Worm (Caenorhabditis elegans) whole organism, early embryonic: ENCODE data around the gene T01B7.13.

Source experiments
- B0310.2 ChIP-seq: sonication (generic microtip); optimal IDR thresholded peaks from 2 replicates; lab custom pipeline; 2016; ENCODE audit warnings: mild to moderate bottlenecking, missing genetic modification characterization, missing compliant biosample characterization
- F13C5.2 ChIP-seq: sonication (generic microtip); optimal IDR thresholded peaks from 2 replicates; lab custom pipeline; 2017; ENCODE audit warnings: mild to moderate bottlenecking, missing genetic modification characterization, inconsistent platforms, missing compliant biosample characterization
- aly-1 ChIP-seq: sonication (generic microtip); optimal IDR thresholded peaks from 2 replicates; lab custom pipeline; 2016; ENCODE audit warnings: missing genetic modification characterization, missing compliant biosample characterization
- ama-1 ChIP-seq: fragments of 150-350 bp; optimal IDR thresholded peaks from 2 replicates; lab custom pipeline; 2014
- ceh-13 ChIP-seq: fragments of 200-800 bp; sonication (Bioruptor generic); optimal IDR thresholded peaks from 2 replicates; lab custom pipeline; 2018; ENCODE audit warnings: mild to moderate bottlenecking, missing genetic modification characterization, missing compliant biosample characterization
- ceh-36 ChIP-seq: sonication (generic microtip); optimal IDR thresholded peaks from 2 replicates; lab custom pipeline; 2016; ENCODE audit warnings: missing genetic modification characterization, inconsistent platforms, missing compliant biosample characterization
- ets-7 ChIP-seq: sonication (generic microtip); optimal IDR thresholded peaks from 2 replicates; lab custom pipeline; 2016; ENCODE audit warnings: missing genotype, missing genetic modification characterization, missing compliant biosample characterization
- flt-1 ChIP-seq: fragments of 200-800 bp; sonication (Bioruptor generic); IDR thresholded peaks from 2 replicates; pipeline ENCODE4 v1.3.6; 2022; ENCODE audit warnings: missing genetic modification characterization, missing compliant biosample characterization
- hmbx-1 ChIP-seq: sonication (generic microtip); optimal IDR thresholded peaks from 2 replicates; lab custom pipeline; 2016; ENCODE audit warnings: mild to moderate bottlenecking, missing genetic modification characterization, missing compliant biosample characterization
- hmg-4 ChIP-seq: fragments of 200-800 bp; sonication (Bioruptor generic); optimal IDR thresholded peaks from 2 replicates; lab custom pipeline; 2018; ENCODE audit warnings: mild to moderate bottlenecking, missing genetic modification characterization, missing compliant biosample characterization
- hnd-1 ChIP-seq: sonication (generic microtip); optimal IDR thresholded peaks from 2 replicates; lab custom pipeline; 2016; ENCODE audit warnings: missing genetic modification characterization, missing compliant biosample characterization
- pes-1 ChIP-seq: fragments of 200-800 bp; sonication (Bioruptor generic); IDR thresholded peaks from 2 replicates; pipeline ENCODE4 v1.3.6; 2022; ENCODE audit warnings: missing genetic modification reagents, missing genetic modification characterization, missing compliant biosample characterization
- scrt-1 ChIP-seq: fragments of 200-800 bp; sonication (Bioruptor generic); IDR thresholded peaks from 2 replicates; pipeline ENCODE4 v1.3.6; 2022; ENCODE audit warnings: missing genetic modification characterization, missing compliant biosample characterization
- sea-1 ChIP-seq: fragments of 200-800 bp; sonication (Bioruptor generic); conservative IDR thresholded peaks from 2 replicates; pipeline ENCODE4 v1.3.6; 2022; ENCODE audit warnings: missing genetic modification characterization, missing compliant biosample characterization
- tbx-11 ChIP-seq: fragments of 200-800 bp; sonication (Bioruptor generic); IDR thresholded peaks from 2 replicates; pipeline ENCODE4 v1.3.6; 2022; ENCODE audit warnings: missing genetic modification characterization, missing compliant biosample characterization
- tbx-37 ChIP-seq: fragments of 200-800 bp; sonication (Bioruptor generic); conservative IDR thresholded peaks from 2 replicates; pipeline ENCODE4 v1.3.6; 2022; ENCODE audit warnings: missing genetic modification reagents, missing genetic modification characterization, missing compliant biosample characterization
- tra-4 ChIP-seq: sonication (generic microtip); optimal IDR thresholded peaks from 2 replicates; lab custom pipeline; 2017; ENCODE audit warnings: missing genetic modification characterization, missing compliant biosample characterization

T01B7.13 gene

DNA sequence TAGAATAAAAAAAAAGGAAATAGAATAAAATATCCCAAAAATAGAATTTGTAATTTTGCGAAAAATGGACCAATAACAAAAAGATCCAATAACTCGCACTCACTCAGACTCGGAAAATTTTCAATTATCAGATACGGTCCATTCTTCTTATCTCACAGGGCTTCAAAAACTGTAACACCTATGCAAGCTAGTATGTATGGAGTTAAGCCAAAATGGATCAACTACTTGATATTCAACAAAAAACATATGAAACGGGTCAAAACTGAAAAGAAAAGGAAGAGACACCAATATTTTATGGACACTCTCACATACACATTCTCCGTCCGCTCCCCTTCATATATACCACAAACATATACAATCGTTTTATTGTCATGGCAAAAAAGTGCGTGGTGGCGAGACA lies 29.6 kb upstream of the T01B7.13 start, which contains the start of gene C34C6.9:
Gene C34C6.9, plus strand, starts transcription at position 301 of the 400 bp plus-strand sequence.
- TF ChIP-seq aly-1 = no peak
- no peak for TF ChIP-seq B0310.2
- no peak for TF ChIP-seq tbx-37 (GFP tag; lab: Robert Waterston, UW)
- TF ChIP-seq hnd-1 (tag; lab: Kevin White, UChicago) = no peak

ce11 chrII:8691344-8691960 lies 23.7 kb upstream of the T01B7.13 start, which contains the start of gene C34C6.3:
Gene C34C6.3 (plus strand): TSS chrII:8691910.
- no peak for TF ChIP-seq B0310.2
- no peak for TF ChIP-seq ets-7 (tag; lab: Kevin White, UChicago)
- TF ChIP-seq sea-1 (GFP tag; lab: Robert Waterston, UW) = no peak
- TF ChIP-seq ceh-13 (GFP tag; lab: Kevin White, UChicago) = no peak
- no peak for TF ChIP-seq F13C5.2 (tag; lab: Kevin White, UChicago)
- no peak for TF ChIP-seq ama-1
- no peak for TF ChIP-seq tbx-37 (GFP tag; lab: Robert Waterston, UW)
- no peak for TF ChIP-seq ceh-36 (tag; lab: Kevin White, UChicago)
- TF ChIP-seq aly-1 = no peak
- no peak for TF ChIP-seq hmg-4 (GFP tag; lab: Kevin White, UChicago)
- no peak for TF ChIP-seq hnd-1 (tag; lab: Kevin White, UChicago)
- no peak for TF ChIP-seq pes-1 (GFP tag; lab: Robert Waterston, UW)
- no peak for TF ChIP-seq hmbx-1

- TF ChIP-seq F13C5.2 (tag; lab: Kevin White, UChicago) (no peak), hnd-1 (tag; lab: Kevin White, UChicago) (no peak), scrt-1 (GFP tag; lab: Robert Waterston, UW) (no peak)
These were observed 19.4 kb upstream of the T01B7.13 start, which contains the start of gene C34C6.10 for ce11 chrII:8695783-8696182. Gene C34C6.10 (minus strand): TSS chrII:8695883.

DNA sequence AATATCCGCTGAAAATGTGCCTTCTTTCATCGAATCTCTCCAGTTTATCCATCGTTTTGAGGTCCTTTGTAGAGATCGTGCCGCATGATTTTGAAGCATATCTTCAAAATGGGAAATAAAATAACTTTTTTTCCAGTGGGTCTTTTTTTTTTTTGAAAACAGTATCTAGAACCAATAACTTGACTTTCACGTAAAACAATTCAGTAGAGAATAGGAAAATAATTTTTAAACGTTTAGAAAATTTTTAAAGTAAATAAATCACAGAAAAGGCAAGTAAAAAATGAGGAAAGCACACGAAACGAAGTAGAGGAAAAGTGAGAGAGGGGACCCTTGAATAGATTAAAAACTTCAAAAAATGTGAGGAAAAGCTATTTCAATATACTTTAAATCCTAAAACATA lies 16.4 kb upstream of the T01B7.13 start, which contains the start of gene chdh-1:
Gene chdh-1, minus strand, starts transcription at position 101 of the 400 bp plus-strand sequence.
- TF ChIP-seq aly-1 (no peak), sea-1 (GFP tag; lab: Robert Waterston, UW) (no peak), ama-1 (no peak), hnd-1 (tag; lab: Kevin White, UChicago) (no peak), B0310.2 (no peak), tbx-37 (GFP tag; lab: Robert Waterston, UW) (no peak), F13C5.2 (tag; lab: Kevin White, UChicago) (no peak), scrt-1 (GFP tag; lab: Robert Waterston, UW) (no peak), ceh-36 (tag; lab: Kevin White, UChicago) (no peak), tra-4 (tag; lab: Kevin White, UChicago) (no peak), flt-1 (GFP tag; lab: Robert Waterston, UW) (no peak), ceh-13 (GFP tag; lab: Kevin White, UChicago) (no peak), pes-1 (GFP tag; lab: Robert Waterston, UW) (no peak)

- TF ChIP-seq ama-1 = no peak
- no peak for TF ChIP-seq ceh-13 (GFP tag; lab: Kevin White, UChicago)
- TF ChIP-seq hmbx-1 = no peak
- no peak for TF ChIP-seq scrt-1 (GFP tag; lab: Robert Waterston, UW)
- no peak for TF ChIP-seq ets-7 (tag; lab: Kevin White, UChicago)
- no peak for TF ChIP-seq F13C5.2 (tag; lab: Kevin White, UChicago)
- TF ChIP-seq sea-1 (GFP tag; lab: Robert Waterston, UW) = no peak
These were observed 14.1 kb upstream of the T01B7.13 start for ce11 chrII:8701059-8701458.

ce11 chrII:8701619-8702350 lies 13.4 kb upstream of the T01B7.13 start, which contains the start of gene sphk-1:
Gene sphk-1 (minus strand): TSS chrII:8701669.
- TF ChIP-seq sea-1 (GFP tag; lab: Robert Waterston, UW) = no peak
- TF ChIP-seq hmbx-1 = no peak
- TF ChIP-seq F13C5.2 (tag; lab: Kevin White, UChicago) = no peak

DNA sequence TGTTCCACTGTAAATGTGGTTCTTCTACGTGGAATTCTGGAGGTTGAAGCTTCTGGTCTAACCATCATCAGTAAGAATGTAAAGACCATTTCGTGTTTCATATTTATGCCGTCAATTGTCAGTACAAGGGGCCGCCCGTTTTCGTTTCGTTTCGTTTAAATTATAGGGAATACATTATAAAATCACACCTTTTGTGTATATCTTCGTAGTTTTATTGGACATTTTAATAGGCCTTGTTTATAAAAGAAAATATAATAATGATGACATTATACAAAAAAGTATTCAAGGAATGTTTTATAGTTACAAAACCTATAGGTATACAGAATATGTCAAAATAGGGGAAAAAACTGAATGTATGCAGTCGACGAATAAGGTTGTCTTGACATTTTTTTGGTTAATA lies 11.5 kb upstream of the T01B7.13 start, which contains the start of gene ceh-7:
Gene ceh-7, minus strand, starts transcription at position 101 of the 400 bp plus-strand sequence.
- no peak for TF ChIP-seq hmbx-1
- TF ChIP-seq flt-1 (GFP tag; lab: Robert Waterston, UW) = no peak
- TF ChIP-seq F13C5.2 (tag; lab: Kevin White, UChicago) = no peak
- no peak for TF ChIP-seq ama-1
- TF ChIP-seq ceh-13 (GFP tag; lab: Kevin White, UChicago) = no peak
- no peak for TF ChIP-seq pes-1 (GFP tag; lab: Robert Waterston, UW)
- no peak for TF ChIP-seq hnd-1 (tag; lab: Kevin White, UChicago)

DNA sequence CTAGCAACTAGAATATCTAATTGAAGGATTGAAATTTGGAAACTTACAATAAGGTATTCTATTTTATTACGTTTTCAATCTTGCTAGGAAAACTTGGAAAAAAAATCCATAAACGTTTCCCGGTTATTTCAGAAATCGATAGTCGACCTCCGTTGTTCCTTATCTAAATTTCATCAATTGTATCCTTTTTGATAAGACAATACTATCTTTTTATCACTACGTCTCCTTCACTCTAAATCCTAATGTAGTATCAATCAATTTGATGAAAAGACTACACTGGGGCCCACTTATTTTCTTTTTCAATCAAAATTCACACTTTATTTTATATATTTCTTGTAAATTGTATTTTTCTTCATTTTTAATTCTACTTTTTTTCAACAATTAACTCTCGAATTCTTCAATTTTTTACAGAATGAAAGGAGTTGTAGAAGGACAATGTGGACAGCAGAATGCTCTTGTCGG lies 10.8 kb upstream of the T01B7.13 start, which contains the start of gene prx-5:
Gene prx-5, plus strand, starts transcription at position 412 of the 462 bp plus-strand sequence.
- no peak for TF ChIP-seq ceh-13 (GFP tag; lab: Kevin White, UChicago)
- TF ChIP-seq pes-1 (GFP tag; lab: Robert Waterston, UW) = no peak
- no peak for TF ChIP-seq aly-1
- no peak for TF ChIP-seq B0310.2
- TF ChIP-seq hnd-1 (tag; lab: Kevin White, UChicago) = no peak
- no peak for TF ChIP-seq sea-1 (GFP tag; lab: Robert Waterston, UW)
- TF ChIP-seq tra-4 (tag; lab: Kevin White, UChicago) = no peak
- TF ChIP-seq scrt-1 (GFP tag; lab: Robert Waterston, UW) = no peak
- TF ChIP-seq flt-1 (GFP tag; lab: Robert Waterston, UW) = no peak
- TF ChIP-seq ceh-36 (tag; lab: Kevin White, UChicago) = no peak
- TF ChIP-seq tbx-11 (GFP tag; lab: Robert Waterston, UW) = no peak
- no peak for TF ChIP-seq tbx-37 (GFP tag; lab: Robert Waterston, UW)
- no peak for TF ChIP-seq ets-7 (tag; lab: Kevin White, UChicago)
- TF ChIP-seq ama-1 = no peak
- no peak for TF ChIP-seq hmg-4 (GFP tag; lab: Kevin White, UChicago)
- TF ChIP-seq hmbx-1 = no peak
- no peak for TF ChIP-seq F13C5.2 (tag; lab: Kevin White, UChicago)
